Worm (Caenorhabditis elegans): ENCODE results near the gene cox-6A.

DNA sequence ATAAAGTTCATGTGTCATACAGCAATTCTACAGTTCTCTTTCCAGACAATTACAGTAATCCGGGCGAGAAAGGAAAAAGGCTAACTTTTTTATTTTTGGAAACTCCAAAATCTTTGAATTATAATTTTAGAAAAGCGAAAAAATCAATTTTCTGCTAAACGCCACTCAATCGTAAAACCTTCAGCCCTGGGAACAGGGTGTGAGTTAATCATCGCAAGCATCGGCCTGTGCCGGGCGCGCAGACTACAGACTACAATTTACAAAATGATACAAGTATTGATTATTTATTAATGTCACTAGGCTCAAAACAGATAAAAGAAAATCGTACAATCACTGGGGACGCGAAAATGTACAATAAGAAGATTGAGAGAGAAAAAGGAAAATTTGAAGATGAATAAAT lies 49.1 kb downstream of the cox-6A start:
- no peak for TF ChIP-seq nhr-237 (tag; optimal IDR thresholded peaks at IDR 0.05)
- TF ChIP-seq rnt-1 (tag; optimal IDR thresholded peaks at IDR 0.05) = no peak
- no peak for TF ChIP-seq lin-13 (GFP tag; optimal IDR thresholded peaks at IDR 0.05)
- no peak for TF ChIP-seq lin-35 (GFP tag; optimal IDR thresholded peaks at IDR 0.05)
- TF ChIP-seq lir-3 (tag; optimal IDR thresholded peaks at IDR 0.05; ENCODE audit: poor library complexity) = no peak
- no peak for TF ChIP-seq dsc-1 (tag; optimal IDR thresholded peaks at IDR 0.05)
- no peak for TF ChIP-seq lsy-2 (tag; optimal IDR thresholded peaks at IDR 0.05)
- TF ChIP-seq hlh-4 (tag; optimal IDR thresholded peaks at IDR 0.05) = no peak
- no peak for TF ChIP-seq jun-1 (tag; optimal IDR thresholded peaks at IDR 0.05)
- no peak for TF ChIP-seq sox-4 (tag; optimal IDR thresholded peaks at IDR 0.05)
- no peak for TF ChIP-seq nhr-76 (tag; optimal IDR thresholded peaks at IDR 0.05)
- TF ChIP-seq elt-2 (tag; optimal IDR thresholded peaks at IDR 0.05) = no peak
- TF ChIP-seq ceh-82 (tag; optimal IDR thresholded peaks at IDR 0.05) = no peak

All from whole organism, L1 larva.